Fruit fly (Drosophila melanogaster) whole organism, embryonic: ENCODE measurements around the gene Mbs.

Experiments
- Abd-B ChIP-seq: fragments of 200-800 bp; sonication (Bioruptor generic); optimal IDR thresholded peaks from 2 replicates; lab custom pipeline; 2018; ENCODE audit warnings: missing biosample characterization, mild to moderate bottlenecking, missing genetic modification characterization, moderate library complexity
- Ada2b ChIP-seq: fragments of 200-800 bp; sonication (Bioruptor generic); IDR thresholded peaks from 2 replicates; pipeline ENCODE4 v1.3.6; 2022; ENCODE audit warnings: missing biosample characterization, missing genetic modification characterization
- B-H1 ChIP-seq: fragments of 200-800 bp; sonication (Bioruptor generic); IDR thresholded peaks from 3 replicates; pipeline ENCODE4 v1.3.6; 2022; ENCODE audit warnings: missing biosample characterization, missing genetic modification characterization
- B-H2 ChIP-seq: fragments of 200-800 bp; sonication (Bioruptor generic); optimal IDR thresholded peaks from 2 replicates; lab custom pipeline; 2018; ENCODE audit warnings: missing biosample characterization, mild to moderate bottlenecking, missing genetic modification characterization
- Bgb ChIP-seq: fragments of 200-800 bp; sonication (Bioruptor generic); IDR thresholded peaks from 2 replicates; pipeline ENCODE4 v1.3.6; 2022; ENCODE audit warnings: missing biosample characterization, missing genetic modification characterization; ENCODE audit not compliant: partially characterized antibody
- CG10366 ChIP-seq: fragments of 200-800 bp; sonication (Bioruptor generic); IDR thresholded peaks from 2 replicates; pipeline ENCODE4 v1.3.6; 2022; ENCODE audit warnings: missing biosample characterization, missing genetic modification characterization
- CG11695 ChIP-seq: fragments of 200-800 bp; sonication (Bioruptor generic); IDR thresholded peaks from 3 replicates; pipeline ENCODE4 v1.3.6; 2022; ENCODE audit warnings: missing biosample characterization, missing genetic modification characterization
- CG11723 ChIP-seq: fragments of 200-800 bp; sonication (Bioruptor generic); optimal IDR thresholded peaks from 2 replicates; lab custom pipeline; 2017; ENCODE audit warnings: missing biosample characterization, mild to moderate bottlenecking, missing genetic modification characterization
- CG13775 ChIP-seq: fragments of 200-800 bp; sonication (Bioruptor generic); optimal IDR thresholded peaks from 3 replicates; lab custom pipeline; 2017; ENCODE audit warnings: missing biosample characterization, mild to moderate bottlenecking, missing genetic modification characterization
- CG14965 ChIP-seq: fragments of 200-800 bp; sonication (Bioruptor generic); optimal IDR thresholded peaks from 2 replicates; lab custom pipeline; 2016; ENCODE audit warnings: missing biosample characterization, missing genetic modification characterization, borderline replicate concordance
- CG1603 ChIP-seq: fragments of 200-800 bp; sonication (Bioruptor generic); optimal IDR thresholded peaks from 2 replicates; lab custom pipeline; 2019; ENCODE audit warnings: missing biosample characterization, mild to moderate bottlenecking, missing genetic modification characterization, moderate library complexity
- CG17186 ChIP-seq: fragments of 200-800 bp; sonication (Bioruptor generic); optimal IDR thresholded peaks from 3 replicates; lab custom pipeline; 2017; ENCODE audit warnings: missing biosample characterization, missing genetic modification reagents, missing genetic modification characterization
- CG17359 ChIP-seq: fragments of 200-800 bp; sonication (Bioruptor generic); optimal IDR thresholded peaks from 3 replicates; lab custom pipeline; 2018; ENCODE audit warnings: missing biosample characterization, mild to moderate bottlenecking, missing genetic modification characterization, moderate library complexity
- CG17802 ChIP-seq: fragments of 200-800 bp; sonication (Bioruptor generic); optimal IDR thresholded peaks from 2 replicates; lab custom pipeline; 2018; ENCODE audit warnings: missing biosample characterization, mild to moderate bottlenecking, missing genetic modification characterization, moderate library complexity
- CG2889 ChIP-seq: fragments of 200-800 bp; sonication (Bioruptor generic); IDR thresholded peaks from 3 replicates; pipeline ENCODE4 v1.3.6; 2022; ENCODE audit warnings: missing biosample characterization, missing genetic modification characterization
- CG34224 ChIP-seq: fragments of 200-800 bp; sonication (Bioruptor generic); IDR thresholded peaks from 3 replicates; pipeline ENCODE4 v1.3.6; 2022; ENCODE audit warnings: missing biosample characterization, missing genetic modification characterization; ENCODE audit not compliant: partially characterized antibody
- CG34376 ChIP-seq: fragments of 200-800 bp; sonication (Bioruptor generic); optimal IDR thresholded peaks from 2 replicates; lab custom pipeline; 2018; ENCODE audit warnings: missing biosample characterization, mild to moderate bottlenecking, missing genetic modification characterization
- CG5245 ChIP-seq: fragments of 200-800 bp; sonication (Bioruptor generic); optimal IDR thresholded peaks from 3 replicates; lab custom pipeline; 2016; ENCODE audit warnings: missing biosample characterization, missing genetic modification characterization
- CG6272 ChIP-seq: fragments of 200-800 bp; sonication (Bioruptor generic); IDR thresholded peaks from 2 replicates; pipeline ENCODE4 v1.3.6; 2022; ENCODE audit warnings: missing biosample characterization, missing genetic modification characterization
- CG7556 ChIP-seq: fragments of 200-800 bp; sonication (Bioruptor generic); optimal IDR thresholded peaks from 2 replicates; lab custom pipeline; 2017; ENCODE audit warnings: missing biosample characterization, mild to moderate bottlenecking, missing genetic modification characterization
- CG8359 ChIP-seq: fragments of 200-800 bp; sonication (Bioruptor generic); optimal IDR thresholded peaks from 2 replicates; lab custom pipeline; 2017; ENCODE audit warnings: missing biosample characterization, mild to moderate bottlenecking, missing genetic modification characterization, borderline replicate concordance
- CG9215 ChIP-seq: fragments of 200-800 bp; sonication (Bioruptor generic); IDR thresholded peaks from 2 replicates; pipeline ENCODE4 v1.3.6; 2022; ENCODE audit warnings: missing biosample characterization, missing genetic modification characterization
- CG9797 ChIP-seq: fragments of 200-800 bp; sonication (Bioruptor generic); optimal IDR thresholded peaks from 3 replicates; lab custom pipeline; 2018; ENCODE audit warnings: missing biosample characterization, mild to moderate bottlenecking, missing genetic modification characterization
- CG9876 ChIP-seq: fragments of 200-800 bp; sonication (Bioruptor generic); optimal IDR thresholded peaks from 2 replicates; lab custom pipeline; 2016; ENCODE audit warnings: missing biosample characterization, missing genetic modification characterization
- Hr3 ChIP-seq: fragments of 200-800 bp; sonication (Bioruptor generic); optimal IDR thresholded peaks from 3 replicates; lab custom pipeline; 2016; ENCODE audit warnings: missing biosample characterization, missing genetic modification characterization
- Hr78 ChIP-seq, 2 experiments: fragments of 200-800 bp in 1 of 2; fragments of >200 bp in 1 of 2; sonication (Bioruptor generic) in 1 of 2; optimal IDR thresholded peaks; 2 replicates each; lab custom pipeline; 2017 to 2019; ENCODE audit warnings: missing biosample characterization in 2 of 2, missing genetic modification characterization in 2 of 2, mild to moderate bottlenecking in 1 of 2, moderate library complexity in 1 of 2
- Opbp ChIP-seq: fragments of 200-800 bp; sonication (Bioruptor generic); IDR thresholded peaks from 3 replicates; pipeline ENCODE4 v1.3.6; 2022; ENCODE audit warnings: missing biosample characterization, missing genetic modification characterization; ENCODE audit not compliant: partially characterized antibody
- Sox102F ChIP-seq: fragments of 200-800 bp; sonication (Bioruptor generic); optimal IDR thresholded peaks from 2 replicates; lab custom pipeline; 2018; ENCODE audit warnings: missing biosample characterization, mild to moderate bottlenecking, missing genetic modification characterization, moderate library complexity
- abd-A ChIP-seq: fragments of 200-800 bp; sonication (Bioruptor generic); optimal IDR thresholded peaks from 3 replicates; lab custom pipeline; 2019; ENCODE audit warnings: missing biosample characterization, mild to moderate bottlenecking, missing genetic modification characterization, moderate library complexity
- crol ChIP-seq: fragments of 200-800 bp; sonication (Bioruptor generic); IDR thresholded peaks from 2 replicates; pipeline ENCODE4 v1.3.6; 2022; ENCODE audit warnings: missing biosample characterization, missing genetic modification characterization
- dmrt11E ChIP-seq: fragments of 200-800 bp; sonication (Bioruptor generic); optimal IDR thresholded peaks from 3 replicates; lab custom pipeline; 2018; ENCODE audit warnings: missing biosample characterization, mild to moderate bottlenecking, missing genetic modification characterization, moderate library complexity
- fu2 ChIP-seq: fragments of 200-800 bp; sonication (Bioruptor generic); optimal IDR thresholded peaks from 2 replicates; lab custom pipeline; 2016; ENCODE audit warnings: missing biosample characterization, missing genetic modification characterization
- gfzf ChIP-seq: fragments of 200-800 bp; sonication (Bioruptor generic); optimal IDR thresholded peaks from 2 replicates; lab custom pipeline; 2016; ENCODE audit warnings: missing biosample characterization, mild to moderate bottlenecking, missing genetic modification characterization, moderate library complexity
- jigr1 ChIP-seq: fragments of 200-800 bp; sonication (Bioruptor generic); IDR thresholded peaks from 3 replicates; pipeline ENCODE4 v1.3.6; 2022; ENCODE audit warnings: missing biosample characterization, missing genetic modification characterization
- klu ChIP-seq: fragments of 200-800 bp; sonication (Bioruptor generic); IDR thresholded peaks from 2 replicates; pipeline ENCODE4 v1.3.6; 2022; ENCODE audit warnings: missing biosample characterization, missing genetic modification characterization
- knrl ChIP-seq: fragments of 200-800 bp; sonication (Bioruptor generic); IDR thresholded peaks from 3 replicates; pipeline ENCODE4 v1.3.6; 2022; ENCODE audit warnings: missing biosample characterization, missing genetic modification characterization; ENCODE audit not compliant: partially characterized antibody
- maf-S ChIP-seq: fragments of 200-800 bp; sonication (Bioruptor generic); optimal IDR thresholded peaks from 2 replicates; lab custom pipeline; 2016; ENCODE audit warnings: missing biosample characterization, missing genetic modification characterization
- mld ChIP-seq: fragments of 200-800 bp; sonication (Bioruptor generic); IDR thresholded peaks from 3 replicates; pipeline ENCODE4 v1.3.6; 2022; ENCODE audit warnings: missing biosample characterization, missing genetic modification characterization; ENCODE audit not compliant: partially characterized antibody
- pros ChIP-seq: fragments of 200-800 bp; sonication (Bioruptor generic); optimal IDR thresholded peaks from 3 replicates; lab custom pipeline; 2019; ENCODE audit warnings: missing biosample characterization, mild to moderate bottlenecking, missing genetic modification characterization, moderate library complexity
- pzg ChIP-seq: fragments of 200-800 bp; sonication (Bioruptor generic); optimal IDR thresholded peaks from 3 replicates; lab custom pipeline; 2018; ENCODE audit warnings: missing biosample characterization, mild to moderate bottlenecking, missing genetic modification characterization, moderate library complexity
- run ChIP-seq: fragments of 200-800 bp; sonication (Bioruptor generic); optimal IDR thresholded peaks from 3 replicates; lab custom pipeline; 2018; ENCODE audit warnings: missing biosample characterization, mild to moderate bottlenecking, missing genetic modification characterization
- seq ChIP-seq: fragments of 200-800 bp; sonication (Bioruptor generic); IDR thresholded peaks from 2 replicates; pipeline ENCODE4 v1.3.6; 2022; ENCODE audit warnings: missing biosample characterization, missing genetic modification characterization
- slou ChIP-seq: fragments of 200-800 bp; sonication (Bioruptor generic); optimal IDR thresholded peaks from 3 replicates; lab custom pipeline; 2016; ENCODE audit warnings: missing biosample characterization, missing genetic modification characterization
- sob ChIP-seq: fragments of 200-800 bp; sonication (Bioruptor generic); IDR thresholded peaks from 2 replicates; pipeline ENCODE4 v1.3.6; 2022; ENCODE audit warnings: missing biosample characterization, missing genetic modification characterization
- trem ChIP-seq: fragments of 200-800 bp; optimal IDR thresholded peaks from 3 replicates; lab custom pipeline; 2019; ENCODE audit warnings: missing biosample characterization, mild to moderate bottlenecking, missing genetic modification characterization, moderate library complexity
- ttk ChIP-seq: fragments of 200-800 bp; sonication (Bioruptor generic); IDR thresholded peaks from 2 replicates; pipeline ENCODE4 v2.1.2; 2022; ENCODE audit warnings: missing biosample characterization, missing genetic modification characterization
- zen2 ChIP-seq: fragments of 200-800 bp; sonication (Bioruptor generic); IDR thresholded peaks from 3 replicates; pipeline ENCODE4 v1.3.6; 2022; ENCODE audit warnings: missing biosample characterization, missing genetic modification characterization; ENCODE audit not compliant: partially characterized antibody

Mbs gene

dm6 chr3L:16113003-16113606, 61.3 kb downstream of the Mbs start, which contains the start of gene Taf4 (continued):
- TF ChIP-seq Hr78 (GFP tag; optimal IDR thresholded peaks at IDR 0.05; lab: Kevin White, UChicago): no peak
- TF ChIP-seq CG17802 (tag; lab: Kevin White, UChicago): peak; percentile 38
- no peak for TF ChIP-seq B-H2 (GFP tag; lab: Kevin White, UChicago)
- no peak for TF ChIP-seq zen2 (GFP tag; lab: Robert Waterston, UW)
- TF ChIP-seq maf-S: no peak
- TF ChIP-seq slou (GFP tag; lab: Kevin White, UChicago): no peak
- no peak for TF ChIP-seq klu
- no peak for TF ChIP-seq CG9215 (GFP tag; lab: Robert Waterston, UW)
- peak; percentile 54; the same call in 1 of the 3 replicates for TF ChIP-seq Opbp
- peak; percentile 39 for TF ChIP-seq pzg (GFP tag; lab: Kevin White, UChicago)
- TF ChIP-seq jigr1 (GFP tag; lab: Robert Waterston, UW): no peak; the same call in 2 of the 3 replicates
- 0 out of 3 replicates have a peak, but pooled peaks have one; percentile 56 for TF ChIP-seq CG2889 (GFP tag; lab: Robert Waterston, UW)
- no peak for TF ChIP-seq pros (GFP tag; lab: Kevin White, UChicago)
- peak; percentile 81; the same call in 2 of the 3 replicates for TF ChIP-seq CG11695
- no peak for TF ChIP-seq CG7556 (GFP tag; lab: Kevin White, UChicago)
- 0 out of 3 replicates have a peak, but pooled peaks have one; percentile 6 for TF ChIP-seq CG34224 (GFP tag; lab: Robert Waterston, UW)
- TF ChIP-seq trem (tag; lab: Kevin White, UChicago): no peak
- TF ChIP-seq crol (GFP tag; lab: Robert Waterston, UW): peak; percentile 84
- peak; percentile 43 for TF ChIP-seq CG9797 (GFP tag; lab: Kevin White, UChicago)
- no peak for TF ChIP-seq Hr3 (GFP tag; lab: Kevin White, UChicago)
- TF ChIP-seq CG1603 (tag; lab: Kevin White, UChicago): peak; percentile 33
- peak; percentile 75 for TF ChIP-seq gfzf (GFP tag; lab: Kevin White, UChicago)
- TF ChIP-seq knrl: no peak
- TF ChIP-seq Abd-B (GFP tag; lab: Kevin White, UChicago): no peak
- TF ChIP-seq, all 482 proteins: peak for 24

dm6 chr3L:16113607-16114337, 62.0 kb downstream of the Mbs start:
- peak; percentile 82 for TF ChIP-seq fu2 (GFP tag; lab: Kevin White, UChicago)
- no peak for TF ChIP-seq Sox102F (GFP tag; lab: Kevin White, UChicago)
- peak; percentile 71; the same call in 2 of the 3 replicates for TF ChIP-seq B-H1 (GFP tag; lab: Robert Waterston, UW)
- TF ChIP-seq CG10366 (GFP tag; lab: Robert Waterston, UW): peak; percentile 80
- TF ChIP-seq Ada2b: peak; percentile 71
- peak; percentile 92 for TF ChIP-seq CG17186
- TF ChIP-seq CG14965 (GFP tag; lab: Kevin White, UChicago): peak; percentile 50
- peak; percentile 84 for TF ChIP-seq CG13775 (GFP tag; lab: Kevin White, UChicago)
- peak; percentile 59 for TF ChIP-seq CG5245 (GFP tag; lab: Kevin White, UChicago)
- TF ChIP-seq CG8359: peak; percentile 40
- TF ChIP-seq CG11723: peak; percentile 75
- TF ChIP-seq CG17359 (tag; lab: Kevin White, UChicago): peak; percentile 73
- TF ChIP-seq CG34376 (GFP tag; lab: Kevin White, UChicago): peak; percentile 88
- TF ChIP-seq ttk: peak; percentile 63
- peak; percentile 66 for TF ChIP-seq dmrt11E (tag; lab: Kevin White, UChicago)
- peak; percentile 51 for TF ChIP-seq CG6272 (GFP tag; lab: Robert Waterston, UW)
- peak; percentile 89 for TF ChIP-seq sob (GFP tag; lab: Robert Waterston, UW)
- TF ChIP-seq abd-A (tag; lab: Kevin White, UChicago): no peak
- peak; percentile 83 for TF ChIP-seq seq (GFP tag; lab: Robert Waterston, UW)
- TF ChIP-seq mld (GFP tag; lab: Robert Waterston, UW): no peak; the same call in 2 of the 3 replicates
- TF ChIP-seq CG9876: peak; percentile 50
- peak; percentile 88 for TF ChIP-seq Bgb (GFP tag; lab: Robert Waterston, UW)
- TF ChIP-seq run (tag; lab: Kevin White, UChicago): peak; percentile 51
